Worm (Caenorhabditis elegans) whole organism, dauer: Measurements from ENCODE around the gene F16H6.10.
"Not testable (repeated sequence)": the region's sequence is repeated elsewhere in the genome, so short reads cannot be mapped to it uniquely, and the experiment has no call there.

Experiments used
- unc-62 ChIP-seq: sonication (generic microtip); optimal IDR thresholded peaks from 2 replicates; lab custom pipeline; 2017; ENCODE audit warnings: missing biosample characterization, missing genetic modification reagents, missing genetic modification characterization

The F16H6.10 gene

DNA sequence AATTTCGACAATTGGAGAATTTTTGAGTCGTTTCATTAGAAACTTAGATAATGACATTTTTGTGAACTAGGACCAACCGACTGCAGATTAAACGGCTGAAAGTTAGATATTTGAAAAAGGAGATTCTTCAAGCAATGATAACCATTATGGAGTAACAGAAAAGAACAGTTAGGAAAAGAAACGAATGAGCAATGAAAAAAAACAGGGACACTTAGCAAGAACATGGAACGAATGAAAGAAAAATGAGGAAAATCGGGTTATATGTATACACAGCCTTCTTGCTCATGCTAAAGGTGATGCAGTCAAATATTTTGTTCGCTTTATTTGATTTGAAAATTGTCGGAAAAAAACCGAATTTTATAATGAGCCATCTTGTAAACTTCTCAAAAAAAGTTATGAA is at the start of gene F16H6.10:
Gene F16H6.10, minus strand, starts transcription at position 101 of the 400 bp plus-strand sequence.
- no peak for TF ChIP-seq unc-62

DNA sequence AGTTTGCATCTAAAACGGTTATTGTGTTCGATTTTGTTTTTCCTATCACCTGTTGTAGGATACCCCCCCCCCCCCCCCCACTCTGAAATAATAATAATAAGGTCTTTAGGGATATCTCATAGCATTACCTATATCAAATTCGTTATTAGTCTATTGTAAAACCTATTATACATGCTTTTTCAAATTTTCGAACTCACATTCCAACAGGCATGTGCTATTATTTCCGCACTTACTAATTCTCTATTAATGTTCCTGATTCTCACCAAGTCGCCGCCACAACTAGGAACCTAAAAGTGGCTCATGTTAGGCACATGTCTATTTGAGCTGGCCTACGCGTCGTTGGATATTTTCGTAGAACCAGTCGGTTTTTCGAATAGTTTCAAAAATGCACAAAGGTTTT is 46.1 kb upstream of the F16H6.10 start, which contains the start of gene Y37H2C.4:
Gene Y37H2C.4, plus strand, starts transcription at position 301 of the 400 bp plus-strand sequence.
- no peak for TF ChIP-seq unc-62

DNA sequence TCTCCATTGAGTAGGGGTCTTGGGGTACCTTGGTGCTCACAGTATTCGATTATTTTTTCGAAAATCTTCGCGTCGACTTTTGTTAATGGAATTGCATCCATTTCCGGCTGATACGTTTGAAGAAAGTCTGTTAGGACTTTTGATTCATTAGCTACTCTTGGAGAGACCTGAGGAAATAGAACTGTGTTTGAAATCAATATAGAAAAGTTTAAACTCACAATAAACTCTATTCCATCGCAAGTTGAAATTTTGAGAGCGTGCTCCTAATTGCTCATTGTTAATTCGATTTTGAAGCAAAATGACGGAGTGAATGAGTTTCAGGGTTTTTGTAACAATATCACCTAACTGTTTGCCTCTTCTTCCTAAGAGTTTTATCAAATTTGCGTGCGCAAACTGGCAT is 45.6 kb upstream of the F16H6.10 start, which contains the start of gene skr-6:
Gene skr-6, minus strand, starts transcription at position 101 of the 400 bp plus-strand sequence.
- TF ChIP-seq unc-62, result no peak

DNA sequence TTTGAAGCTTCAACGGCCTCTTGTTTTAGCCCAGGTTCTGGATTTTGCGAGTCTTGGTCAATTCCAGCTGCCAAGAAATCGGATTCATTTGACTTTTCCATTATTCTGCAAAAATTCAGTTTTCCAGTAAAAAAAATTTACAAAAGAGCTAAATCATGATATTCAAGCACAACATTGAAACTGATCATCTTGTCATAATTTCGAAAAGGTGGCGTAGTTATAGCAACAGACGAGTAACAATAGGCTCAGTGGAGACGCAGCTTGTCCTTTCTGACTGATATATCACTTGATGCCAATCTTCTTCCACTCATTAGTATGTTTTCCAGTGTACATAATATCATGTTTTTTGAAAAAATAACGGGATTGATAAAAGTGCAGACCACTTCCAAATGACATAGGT is 44.5 kb upstream of the F16H6.10 start, which contains the start of gene fbxa-213:
Gene fbxa-213, minus strand, starts transcription at position 101 of the 400 bp plus-strand sequence.
- TF ChIP-seq unc-62, result no peak

DNA sequence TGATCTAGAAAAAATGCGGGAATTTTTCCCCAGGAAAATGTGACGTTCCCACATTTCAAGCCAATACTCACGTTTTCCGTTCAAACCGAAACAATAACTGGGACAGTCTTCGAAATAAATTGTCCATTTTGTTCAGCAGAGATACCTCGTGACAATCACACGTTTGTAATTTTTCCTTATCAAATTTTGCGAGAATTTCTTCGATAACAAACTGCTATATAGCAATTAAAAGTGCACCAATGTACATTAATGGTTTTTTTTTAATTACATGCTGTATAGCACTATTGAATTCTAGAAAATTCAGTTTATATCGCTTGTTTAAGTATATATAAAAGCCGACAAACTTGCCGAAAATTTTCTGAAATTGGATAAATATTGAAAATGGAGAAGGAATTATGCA is 42.0 kb upstream of the F16H6.10 start, which contains the start of gene R10E8.6:
Gene R10E8.6, minus strand, starts transcription at position 154 of the 400 bp plus-strand sequence.
- TF ChIP-seq unc-62, result no peak

DNA sequence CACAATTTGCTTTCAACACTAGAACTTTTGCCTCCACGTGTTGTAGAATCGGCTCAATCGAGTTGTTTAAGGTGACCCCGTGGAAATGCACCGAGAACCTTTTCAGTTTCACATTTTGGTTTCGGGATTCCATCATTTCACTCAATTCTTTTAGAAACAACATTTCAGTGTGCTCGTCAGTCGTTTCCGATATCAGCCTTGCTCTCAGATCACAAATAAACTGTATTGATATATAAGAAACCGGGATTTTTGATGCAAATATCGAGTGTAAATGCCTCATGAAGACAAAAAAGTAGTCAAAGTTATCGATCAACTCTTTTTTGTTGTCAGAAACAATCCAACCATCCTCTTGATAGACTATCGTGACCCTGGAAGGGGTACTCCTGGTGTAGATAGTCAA is 41.3 kb upstream of the F16H6.10 start:
- no peak for TF ChIP-seq unc-62

DNA sequence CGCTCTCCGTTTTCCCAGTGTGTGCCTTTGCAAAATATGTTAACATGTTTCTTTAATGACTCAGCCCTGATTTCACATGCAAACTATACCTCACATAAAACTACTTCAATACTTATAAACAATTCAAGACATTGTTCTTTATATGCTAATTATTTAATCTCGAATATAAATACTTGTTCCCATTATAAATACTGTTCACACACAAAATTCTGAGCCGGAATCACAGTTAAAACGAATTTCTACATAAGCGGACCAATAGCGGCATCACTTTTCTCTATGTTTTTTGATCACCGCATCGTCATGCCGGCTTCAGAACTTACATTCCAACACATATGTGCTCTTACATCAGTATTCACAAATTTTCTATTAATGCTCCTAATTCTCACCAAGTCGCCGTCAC is 30.2 kb upstream of the F16H6.10 start, which contains the start of gene R10E8.5:
Gene R10E8.5, plus strand, starts transcription at position 301 of the 400 bp plus-strand sequence.
- TF ChIP-seq unc-62, result no peak

DNA sequence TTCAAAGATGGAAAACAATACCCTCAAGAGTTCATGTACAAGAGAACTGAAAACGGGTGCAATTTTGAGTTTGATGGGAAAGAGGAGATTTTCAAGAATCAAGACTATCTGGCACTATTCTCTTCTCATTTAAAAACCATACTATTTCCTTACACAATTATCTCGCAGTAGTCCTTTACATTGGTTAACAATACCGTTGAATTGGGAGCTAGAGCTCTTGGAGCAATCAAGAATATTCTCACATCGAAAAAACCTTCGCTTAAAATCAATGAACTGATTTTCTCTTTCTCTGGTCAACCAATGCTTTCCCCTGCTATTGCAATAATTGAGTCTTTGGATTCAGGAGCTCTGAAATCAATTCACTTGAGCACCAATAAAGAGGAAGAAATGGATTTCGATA is 29.2 kb upstream of the F16H6.10 start, which contains the start of gene R10E8.2:
Gene R10E8.2, plus strand, starts transcription at position 301 of the 400 bp plus-strand sequence.
- TF ChIP-seq unc-62, result no peak

DNA sequence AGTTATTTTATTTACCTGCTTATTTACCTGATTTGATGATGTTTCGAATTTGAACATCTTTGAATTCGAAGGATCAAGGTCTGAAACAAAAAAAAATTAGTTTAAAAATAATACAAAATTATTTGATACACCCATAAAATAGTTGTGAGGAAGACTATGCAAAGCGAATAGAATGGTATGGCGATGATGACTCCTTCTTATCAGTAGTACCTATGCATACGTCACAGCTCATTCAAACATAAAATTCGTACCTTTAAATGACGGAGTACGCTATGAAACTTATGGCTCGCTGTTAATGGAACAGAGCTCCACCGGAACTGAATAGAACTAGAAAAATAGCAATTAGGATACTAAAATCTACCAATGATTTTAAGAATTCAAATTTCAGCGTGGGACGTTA is 28.0 kb upstream of the F16H6.10 start, which contains the start of gene R10E8.1:
Gene R10E8.1, minus strand, starts transcription at position 178 of the 400 bp plus-strand sequence.
- TF ChIP-seq unc-62, result no peak

DNA sequence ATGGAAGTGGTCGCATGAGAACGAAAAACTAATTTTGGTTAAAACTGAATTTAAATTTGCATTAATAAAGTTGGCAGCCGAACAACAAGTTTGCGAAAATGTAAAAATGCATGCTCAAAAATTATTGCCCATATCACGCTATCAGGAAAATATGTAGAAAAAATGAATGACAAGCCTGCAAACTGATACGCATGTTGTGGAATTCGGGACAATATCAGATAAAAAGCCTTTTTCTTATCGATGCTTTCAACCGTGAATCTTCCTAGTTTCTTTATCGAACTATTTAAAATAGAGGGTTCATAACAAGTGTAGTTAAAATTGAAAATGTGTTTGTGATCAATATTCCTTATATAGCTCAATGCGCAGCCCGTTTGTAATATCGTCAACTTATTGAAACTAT is 21.8 kb upstream of the F16H6.10 start:
- no peak for TF ChIP-seq unc-62

DNA sequence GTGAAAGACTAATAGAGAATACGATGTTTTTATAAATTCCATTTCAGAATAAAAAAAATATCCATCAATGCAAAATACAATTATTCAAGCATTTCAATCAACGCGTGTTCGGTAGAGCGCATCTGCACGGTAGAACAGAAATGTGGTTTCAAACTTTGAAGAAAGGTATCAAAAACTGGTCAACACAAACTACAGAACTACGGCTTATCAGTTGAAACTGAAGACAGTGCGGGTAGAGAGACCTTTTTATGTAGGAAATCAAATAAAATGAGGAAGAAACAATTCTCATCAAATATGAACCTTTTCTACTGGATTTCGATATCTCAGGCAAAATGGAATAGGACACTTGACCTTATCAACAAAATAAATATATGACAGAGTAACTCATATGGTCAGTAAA is 20.2 kb upstream of the F16H6.10 start:
- TF ChIP-seq unc-62, result no peak

DNA sequence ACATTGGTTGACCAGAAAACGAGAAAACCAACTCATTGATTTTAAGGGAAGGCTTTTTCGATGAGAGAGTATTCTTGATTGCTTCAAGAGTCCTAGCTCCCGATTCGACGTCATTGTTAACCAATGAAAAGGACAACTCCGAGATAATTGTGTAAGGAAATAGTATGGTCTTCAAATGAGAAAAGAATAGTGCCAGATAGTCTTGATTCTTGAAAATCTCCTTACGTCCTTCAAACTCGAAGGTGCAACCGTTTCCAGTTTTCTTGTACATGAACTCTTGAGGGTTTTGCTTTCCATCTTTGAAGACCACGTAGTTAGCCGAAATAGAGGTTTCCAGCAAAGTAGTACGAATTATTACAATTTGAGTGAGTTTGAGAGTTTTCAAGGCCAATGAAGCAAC is 19.0 kb upstream of the F16H6.10 start:
- TF ChIP-seq unc-62, result no peak

DNA sequence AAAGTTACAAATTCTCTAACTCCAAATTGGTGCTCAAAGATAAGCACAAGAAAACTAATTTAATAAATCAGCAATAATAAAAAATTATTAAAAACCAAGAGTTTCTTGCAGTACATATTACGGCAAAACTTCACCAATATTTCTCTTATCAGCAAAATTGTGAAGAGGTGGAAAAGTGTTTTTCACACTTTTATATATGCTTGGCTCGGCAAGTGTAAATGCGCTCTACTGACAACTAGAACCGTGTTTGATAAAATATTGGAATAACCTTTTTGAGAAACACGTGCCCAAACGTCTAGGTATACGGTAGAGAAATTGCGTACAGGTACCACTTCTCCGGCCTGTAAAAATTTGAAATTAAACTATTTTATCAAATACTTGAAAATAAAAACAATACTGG is 17.1 kb upstream of the F16H6.10 start, which contains the start of gene R10E8.8:
Gene R10E8.8, minus strand, starts transcription at position 343 of the 400 bp plus-strand sequence.
- no peak for TF ChIP-seq unc-62

DNA sequence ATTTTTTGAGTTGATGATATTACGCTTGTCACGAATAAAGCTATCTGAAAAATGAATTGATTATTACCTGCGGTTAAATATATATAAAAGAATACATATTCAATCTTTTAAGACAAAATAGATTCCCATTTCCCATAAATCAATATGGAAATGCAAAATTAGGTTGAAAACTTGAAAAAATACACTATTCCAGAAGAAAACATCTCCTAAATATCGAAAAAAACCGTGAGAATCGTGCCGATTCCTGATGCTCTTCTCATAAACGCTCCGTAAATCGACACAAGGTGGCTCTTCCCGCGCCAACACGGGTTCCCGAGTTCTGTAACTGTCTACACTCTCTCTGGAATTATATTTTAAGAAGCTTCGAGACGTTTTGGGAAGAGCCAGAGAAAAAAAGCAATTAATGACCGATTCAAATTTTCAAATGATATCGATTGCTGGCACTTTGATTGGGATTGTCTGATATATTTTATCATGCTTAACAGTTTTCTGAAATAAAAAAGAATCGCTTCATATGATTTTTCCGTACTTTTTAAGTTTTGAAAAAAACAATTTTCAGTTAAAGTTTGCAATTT is 12.5 kb upstream of the F16H6.10 start, which contains the start of gene R10E8.3:
Gene R10E8.3, minus strand, starts transcription at position 51 of the 575 bp plus-strand sequence.
- no peak for TF ChIP-seq unc-62

DNA sequence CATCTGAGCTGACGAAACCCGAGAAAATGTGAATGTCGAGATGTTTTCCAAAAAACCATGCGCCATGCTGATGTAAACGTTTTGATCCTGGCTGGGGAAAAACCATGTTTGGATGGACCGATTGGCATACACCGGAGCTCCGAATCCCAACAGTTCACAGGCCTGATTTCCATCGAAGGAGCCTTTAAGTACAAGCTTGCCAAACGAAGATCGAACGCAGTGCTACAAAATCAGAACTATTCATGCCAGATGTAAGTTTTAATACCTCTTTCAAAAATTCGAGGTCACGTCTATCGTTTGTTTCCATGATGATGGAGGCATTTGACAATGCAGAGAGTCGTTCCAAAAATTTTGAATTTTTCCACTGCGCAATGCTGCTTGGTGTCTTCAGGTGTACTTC is 11.6 kb upstream of the F16H6.10 start:
- no peak for TF ChIP-seq unc-62

DNA sequence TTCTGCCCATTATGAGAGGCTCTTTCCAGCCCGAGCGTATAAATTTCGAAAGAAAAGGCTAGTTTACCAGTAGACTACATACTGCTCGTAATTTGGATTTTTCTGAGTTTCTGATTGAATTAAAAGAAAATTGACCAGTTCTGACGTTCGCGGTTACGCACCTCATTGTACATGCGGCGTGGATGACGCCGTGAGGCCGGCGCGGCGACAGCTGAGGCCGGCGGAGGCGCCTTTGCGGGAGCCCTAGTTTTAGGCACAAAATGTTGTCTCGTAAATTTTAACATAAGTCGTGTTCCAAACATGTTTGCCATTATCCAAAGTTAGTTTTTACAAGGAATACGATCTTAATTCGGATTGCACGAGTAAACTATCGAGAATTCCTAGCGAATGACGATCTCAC is 7.5 kb downstream of the F16H6.10 start, which contains the start of gene F16H6.9:
Gene F16H6.9, plus strand, starts transcription at position 301 of the 400 bp plus-strand sequence.
- TF ChIP-seq unc-62, result not testable (repeated sequence)

DNA sequence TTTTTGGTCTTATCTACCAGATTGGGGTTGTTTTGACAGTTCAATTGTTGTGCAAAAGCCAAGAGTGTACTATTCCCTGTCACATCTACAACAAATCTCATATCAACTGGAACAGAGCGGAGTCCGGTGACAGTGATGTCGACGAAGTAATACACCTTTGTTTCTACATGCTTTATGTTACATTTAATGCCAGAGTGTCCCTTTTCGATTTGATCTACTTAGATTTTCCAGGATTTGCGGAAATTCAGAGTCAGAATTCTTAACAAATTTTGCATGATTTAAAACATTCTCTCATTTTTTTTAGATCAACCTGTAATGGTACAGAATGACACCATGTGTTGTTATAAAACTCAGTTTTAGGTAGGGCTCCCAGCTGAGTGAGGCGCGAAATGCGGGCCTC is 8.1 kb downstream of the F16H6.10 start, which contains the start of gene F16H6.8:
Gene F16H6.8, minus strand, starts transcription at position 101 of the 400 bp plus-strand sequence.
- not testable (repeated sequence) for TF ChIP-seq unc-62

DNA sequence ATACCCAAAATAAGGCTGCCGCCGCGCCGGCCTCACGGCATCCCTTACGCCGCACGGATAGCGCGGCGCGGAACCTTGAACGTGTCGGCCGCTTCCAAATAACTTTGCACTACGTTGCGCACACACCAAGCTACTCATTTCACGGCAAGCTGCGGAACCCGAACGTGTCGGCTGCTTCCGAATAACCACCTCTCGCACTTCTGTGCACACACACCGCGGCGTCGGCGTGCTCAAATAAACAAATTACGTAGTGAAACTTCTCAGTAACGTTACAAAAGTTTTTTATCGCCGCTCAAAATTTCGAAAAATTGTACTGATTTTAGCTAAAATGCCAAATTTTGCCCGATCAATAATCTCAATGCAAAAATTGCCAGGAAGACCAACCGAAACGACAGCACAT is 11.4 kb downstream of the F16H6.10 start:
- TF ChIP-seq unc-62, result no peak
